Worm (Caenorhabditis elegans): ENCODE results near the gene nep-25.

Gene nep-25

ce11 chrII:5836153-5836719 is 5.8 kb upstream of the nep-25 start, which contains the start of gene fzo-1:
Gene fzo-1, minus strand, starts transcription at chrII:5836203.
- TF ChIP-seq ceh-83 (GFP tag; optimal IDR thresholded peaks at IDR 0.05) (peak; percentile 59), nhr-2 (tag; optimal IDR thresholded peaks at IDR 0.05) (no peak), pha-4 (tag; optimal IDR thresholded peaks at IDR 0.05) (no peak), snpc-4 (tag; optimal IDR thresholded peaks at IDR 0.05) (no peak), nhr-28 (tag; optimal IDR thresholded peaks at IDR 0.05) (no peak), cnd-1 (tag; optimal IDR thresholded peaks at IDR 0.05) (peak; percentile 32), blmp-1 (tag; optimal IDR thresholded peaks at IDR 0.05) (no peak), hlh-1 (tag; optimal IDR thresholded peaks at IDR 0.05) (no peak), lin-32 (GFP tag; optimal IDR thresholded peaks at IDR 0.05) (no peak), ztf-11 (tag; optimal IDR thresholded peaks at IDR 0.05) (no peak), zip-8 (tag; optimal IDR thresholded peaks at IDR 0.05) (no peak), mep-1 (tag; optimal IDR thresholded peaks at IDR 0.05) (no peak), M03D4.4 (tag; optimal IDR thresholded peaks at IDR 0.05) (no peak), unc-39 (tag; optimal IDR thresholded peaks at IDR 0.05) (no peak), nhr-237 (tag; optimal IDR thresholded peaks at IDR 0.05) (peak; percentile 38), sptf-1 (tag; optimal IDR thresholded peaks at IDR 0.05) (no peak), lin-13 (tag; optimal IDR thresholded peaks at IDR 0.05) (no peak), ham-2 (GFP tag; optimal IDR thresholded peaks at IDR 0.05) (no peak), ceh-43 (GFP tag; optimal IDR thresholded peaks at IDR 0.05) (no peak), nhr-12 (tag; optimal IDR thresholded peaks at IDR 0.05) (no peak), ceh-39 (tag; optimal IDR thresholded peaks at IDR 0.05) (peak; percentile 20), flh-1 (GFP tag; optimal IDR thresholded peaks at IDR 0.05) (no peak), lsy-2 (tag; optimal IDR thresholded peaks at IDR 0.05) (peak; percentile 32), bed-3 (GFP tag; optimal IDR thresholded peaks at IDR 0.05) (peak; percentile 19), ces-1 (GFP tag; optimal IDR thresholded peaks at IDR 0.05) (peak; percentile 82), elt-1 (tag; optimal IDR thresholded peaks at IDR 0.05; ENCODE audit: borderline replicate concordance, insufficient read depth) (no peak), unc-120 (tag; optimal IDR thresholded peaks at IDR 0.05; ENCODE audit: poor library complexity, severe bottlenecking) (peak; percentile 34), drap-1 (GFP tag; optimal IDR thresholded peaks at IDR 0.05) (no peak), mls-2 (tag; optimal IDR thresholded peaks at IDR 0.05) (no peak), mab-5 (tag; optimal IDR thresholded peaks at IDR 0.05) (no peak), tbx-8 (GFP tag; optimal IDR thresholded peaks at IDR 0.05) (no peak), sem-2 (GFP tag; optimal IDR thresholded peaks at IDR 0.05) (no peak), unc-62 (GFP tag; optimal IDR thresholded peaks at IDR 0.05) (no peak), nhr-76 (tag; optimal IDR thresholded peaks at IDR 0.05) (no peak), elt-3 (tag; optimal IDR thresholded peaks at IDR 0.05) (no peak)

- TF ChIP-seq mab-5 (tag; optimal IDR thresholded peaks at IDR 0.05) (no peak), hlh-1 (tag; optimal IDR thresholded peaks at IDR 0.05) (no peak), mep-1 (tag; optimal IDR thresholded peaks at IDR 0.05) (no peak), unc-39 (tag; optimal IDR thresholded peaks at IDR 0.05) (no peak), ceh-39 (tag; optimal IDR thresholded peaks at IDR 0.05) (no peak), mls-2 (tag; optimal IDR thresholded peaks at IDR 0.05) (no peak), snpc-4 (tag; optimal IDR thresholded peaks at IDR 0.05) (no peak), cnd-1 (tag; optimal IDR thresholded peaks at IDR 0.05) (no peak), bed-3 (GFP tag; optimal IDR thresholded peaks at IDR 0.05) (no peak), nhr-237 (tag; optimal IDR thresholded peaks at IDR 0.05) (no peak), ceh-83 (GFP tag; optimal IDR thresholded peaks at IDR 0.05) (no peak), unc-120 (tag; optimal IDR thresholded peaks at IDR 0.05; ENCODE audit: poor library complexity, severe bottlenecking) (no peak), sptf-1 (tag; optimal IDR thresholded peaks at IDR 0.05) (no peak)
Observed at ce11 chrII:5838453-5838852, 3.6 kb upstream of the nep-25 start, which contains the start of gene ZK1248.15. Gene ZK1248.15, minus strand, starts transcription at chrII:5838553.

ce11 chrII:5839227-5839626 is 2.8 kb upstream of the nep-25 start, which contains the start of gene ZK1248.19:
Gene ZK1248.19, minus strand, starts transcription at chrII:5839414.
- TF ChIP-seq M03D4.4 (tag; optimal IDR thresholded peaks at IDR 0.05) = no peak
- TF ChIP-seq nhr-237 (tag; optimal IDR thresholded peaks at IDR 0.05) = peak; percentile 7
- TF ChIP-seq ces-1 (GFP tag; optimal IDR thresholded peaks at IDR 0.05) = peak; percentile 41
- no peak for TF ChIP-seq mep-1 (tag; optimal IDR thresholded peaks at IDR 0.05)
- TF ChIP-seq ceh-83 (GFP tag; optimal IDR thresholded peaks at IDR 0.05) = no peak
- TF ChIP-seq blmp-1 (tag; optimal IDR thresholded peaks at IDR 0.05) = no peak
- TF ChIP-seq nhr-76 (tag; optimal IDR thresholded peaks at IDR 0.05) = no peak
- TF ChIP-seq ztf-11 (tag; optimal IDR thresholded peaks at IDR 0.05) = no peak
- no peak for TF ChIP-seq unc-39 (tag; optimal IDR thresholded peaks at IDR 0.05)
- no peak for TF ChIP-seq nhr-12 (tag; optimal IDR thresholded peaks at IDR 0.05)
- TF ChIP-seq hlh-1 (tag; optimal IDR thresholded peaks at IDR 0.05) = peak; percentile 16
- TF ChIP-seq mls-2 (tag; optimal IDR thresholded peaks at IDR 0.05) = no peak
- no peak for TF ChIP-seq unc-62 (GFP tag; optimal IDR thresholded peaks at IDR 0.05)
